Fruit fly (Drosophila melanogaster): ENCODE measurements around the gene CG14629.

DNA sequence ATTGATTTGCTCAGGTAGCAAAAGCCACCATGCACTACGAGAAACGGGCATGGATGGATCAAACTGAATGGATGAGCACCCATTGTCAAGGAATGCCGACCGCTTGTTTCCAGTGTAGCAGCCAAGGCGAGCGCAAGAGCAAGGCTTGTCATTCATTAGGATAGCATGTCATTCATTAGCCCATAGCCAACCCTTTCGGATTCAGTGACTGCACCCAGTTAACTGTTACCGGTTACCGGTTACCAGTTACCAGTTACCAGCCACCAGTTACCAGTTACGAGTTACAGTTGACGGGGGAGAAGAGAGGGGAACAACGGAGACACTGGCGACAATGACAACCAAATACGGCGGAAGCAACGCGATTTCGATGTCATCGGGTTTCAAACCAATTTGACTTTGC lies 48.3 kb downstream of the CG14629 start:
- TF ChIP-seq ftz-f1 (GFP tag; optimal IDR thresholded peaks at IDR 0.05) (no peak), CG16863 (GFP tag; optimal IDR thresholded peaks at IDR 0.05) (no peak), hb (GFP tag; IDR thresholded peaks at IDR 0.05; ENCODE audit: partially characterized antibody) (no peak), CG10267 (tag; optimal IDR thresholded peaks at IDR 0.05) (no peak)

All from whole organism, embryonic.